Worm (Caenorhabditis elegans) whole organism, midembryonic: ENCODE data around the gene F19B2.5.

Experiments used
- T22C8.4 ChIP-seq: fragments of 200-800 bp; sonication (Bioruptor generic); IDR thresholded peaks from 2 replicates; pipeline ENCODE4 v1.3.6; 2022; ENCODE audit warnings: missing genetic modification characterization, missing compliant biosample characterization
- cog-1 ChIP-seq: sonication (generic microtip); optimal IDR thresholded peaks from 2 replicates; lab custom pipeline; 2016; ENCODE audit warnings: missing genetic modification characterization, missing compliant biosample characterization
- flt-1 ChIP-seq: fragments of 200-800 bp; sonication (Bioruptor generic); IDR thresholded peaks from 2 replicates; pipeline ENCODE4 v1.3.6; 2022; ENCODE audit warnings: missing genetic modification characterization, missing compliant biosample characterization
- med-1 ChIP-seq: sonication (generic microtip); optimal IDR thresholded peaks from 2 replicates; lab custom pipeline; 2017; ENCODE audit warnings: missing genetic modification characterization, mild to moderate bottlenecking, missing compliant biosample characterization, antibody characterized with exemption, missing genetic modification reagents; ENCODE audit not compliant: insufficient read depth
- tab-1 ChIP-seq: fragments of 200-800 bp; sonication (Bioruptor generic); IDR thresholded peaks from 2 replicates; pipeline ENCODE4 v1.3.6; 2022; ENCODE audit warnings: missing genetic modification characterization, missing compliant biosample characterization
- ztf-29 ChIP-seq: fragments of 200-800 bp; sonication (Bioruptor generic); IDR thresholded peaks from 2 replicates; pipeline ENCODE4 v1.3.6; 2022; ENCODE audit warnings: missing genetic modification reagents, missing genetic modification characterization, missing compliant biosample characterization

ce11 chrV:20123616-20124015 lies 40.3 kb downstream of the F19B2.5 start:
- TF ChIP-seq flt-1 (no peak), tab-1 (GFP tag; lab: Robert Waterston, UW) (no peak), ztf-29 (GFP tag; lab: Robert Waterston, UW) (no peak), med-1 (GFP tag; lab: Kevin White, UChicago) (no peak), T22C8.4 (no peak), cog-1 (tag; lab: Kevin White, UChicago) (no peak)
